Worm (Caenorhabditis elegans) whole organism, late embryonic: ENCODE data around the gene nth-1.

ENCODE experiments used
- C38D4.7 ChIP-seq: fragments of 200-800 bp; sonication (Bioruptor generic); optimal IDR thresholded peaks from 2 replicates; lab custom pipeline; 2018; ENCODE audit warnings: mild to moderate bottlenecking, missing genetic modification characterization, moderate library complexity, missing compliant biosample characterization
- F13H6.1 ChIP-seq: sonication (generic microtip); optimal IDR thresholded peaks from 2 replicates; lab custom pipeline; 2016; ENCODE audit warnings: missing genetic modification characterization, missing compliant biosample characterization
- K02D7.2 ChIP-seq: sonication (generic microtip); optimal IDR thresholded peaks from 2 replicates; lab custom pipeline; 2017; ENCODE audit warnings: mild to moderate bottlenecking, missing genetic modification characterization, missing compliant biosample characterization
- K09A11.1 ChIP-seq: sonication (generic microtip); optimal IDR thresholded peaks from 2 replicates; lab custom pipeline; 2017; ENCODE audit warnings: antibody characterized with exemption, mild to moderate bottlenecking, missing genetic modification characterization, missing compliant biosample characterization; ENCODE audit not compliant: insufficient read depth
- T23F11.4 ChIP-seq: fragments of 200-800 bp; sonication (Bioruptor generic); optimal IDR thresholded peaks from 2 replicates; lab custom pipeline; 2018; ENCODE audit warnings: mild to moderate bottlenecking, missing genetic modification characterization, missing compliant biosample characterization
- Y22D7AL.16 ChIP-seq: sonication (generic microtip); optimal IDR thresholded peaks from 2 replicates; lab custom pipeline; 2016; ENCODE audit warnings: missing genetic modification characterization, missing compliant biosample characterization
- ahr-1 ChIP-seq: sonication (generic microtip); optimal IDR thresholded peaks from 2 replicates; lab custom pipeline; 2016; ENCODE audit warnings: missing genetic modification characterization, missing compliant biosample characterization
- ceh-14 ChIP-seq: sonication (generic microtip); optimal IDR thresholded peaks from 2 replicates; lab custom pipeline; 2016; ENCODE audit warnings: missing genotype, missing genetic modification characterization, missing compliant biosample characterization
- ceh-18 ChIP-seq: sonication (generic microtip); optimal IDR thresholded peaks from 2 replicates; lab custom pipeline; 2016; ENCODE audit warnings: missing genetic modification characterization, missing compliant biosample characterization
- ceh-19 ChIP-seq: fragments of 200-800 bp; sonication (Bioruptor generic); optimal IDR thresholded peaks from 2 replicates; lab custom pipeline; 2018; ENCODE audit warnings: mild to moderate bottlenecking, missing genetic modification characterization, missing compliant biosample characterization
- ceh-2 ChIP-seq: sonication (generic microtip); optimal IDR thresholded peaks from 2 replicates; lab custom pipeline; 2016; ENCODE audit warnings: missing genotype, missing genetic modification characterization, missing compliant biosample characterization
- dmd-4 ChIP-seq: sonication (generic microtip); optimal IDR thresholded peaks from 2 replicates; lab custom pipeline; 2016; ENCODE audit warnings: borderline replicate concordance, missing genetic modification characterization, missing compliant biosample characterization
- dve-1 ChIP-seq: sonication (generic microtip); optimal IDR thresholded peaks from 2 replicates; lab custom pipeline; 2017; ENCODE audit warnings: antibody characterized with exemption, mild to moderate bottlenecking, missing genetic modification characterization, missing compliant biosample characterization
- elt-4 ChIP-seq: sonication (generic microtip); optimal IDR thresholded peaks from 2 replicates; lab custom pipeline; 2016; ENCODE audit warnings: missing genetic modification characterization, missing compliant biosample characterization
- fkh-10 ChIP-seq: fragments of 150-350 bp; optimal IDR thresholded peaks from 2 replicates; lab custom pipeline; 2014; ENCODE audit warnings: missing biosample characterization, missing genetic modification reagents, missing genetic modification characterization
- gmeb-2 ChIP-seq: sonication (generic microtip); optimal IDR thresholded peaks from 2 replicates; lab custom pipeline; 2016; ENCODE audit warnings: missing genetic modification characterization, inconsistent platforms, missing compliant biosample characterization
- hlh-13 ChIP-seq: fragments of 200-800 bp; sonication (Bioruptor generic); optimal IDR thresholded peaks from 2 replicates; lab custom pipeline; 2018; ENCODE audit warnings: mild to moderate bottlenecking, missing genetic modification characterization, missing compliant biosample characterization
- lim-6 ChIP-seq: sonication (generic microtip); optimal IDR thresholded peaks from 2 replicates; lab custom pipeline; 2016; ENCODE audit warnings: missing genetic modification characterization, missing compliant biosample characterization
- lin-11 ChIP-seq: fragments of 200-800 bp; sonication (Bioruptor generic); optimal IDR thresholded peaks from 2 replicates; lab custom pipeline; 2018; ENCODE audit warnings: mild to moderate bottlenecking, missing genetic modification characterization, missing compliant biosample characterization
- nfya-1 ChIP-seq: sonication (generic microtip); optimal IDR thresholded peaks from 2 replicates; lab custom pipeline; 2017; ENCODE audit warnings: missing genetic modification characterization, mild to moderate bottlenecking, missing compliant biosample characterization, antibody characterized with exemption, moderate library complexity
- nhr-232 ChIP-seq: sonication (generic microtip); optimal IDR thresholded peaks from 2 replicates; lab custom pipeline; 2016; ENCODE audit warnings: missing genetic modification characterization, missing compliant biosample characterization
- npax-4 ChIP-seq: sonication (generic microtip); optimal IDR thresholded peaks from 2 replicates; lab custom pipeline; 2016; ENCODE audit warnings: missing genetic modification characterization, missing compliant biosample characterization
- odd-2 ChIP-seq: sonication (generic microtip); optimal IDR thresholded peaks from 2 replicates; lab custom pipeline; 2017; ENCODE audit warnings: antibody characterized with exemption, mild to moderate bottlenecking, missing genetic modification characterization, missing compliant biosample characterization
- pag-3 ChIP-seq: sonication (generic microtip); optimal IDR thresholded peaks from 2 replicates; lab custom pipeline; 2016; ENCODE audit warnings: missing compliant biosample characterization, missing genetic modification characterization, borderline replicate concordance
- pax-1 ChIP-seq: fragments of 150-350 bp; optimal IDR thresholded peaks from 2 replicates; lab custom pipeline; 2014; ENCODE audit warnings: missing biosample characterization, missing genetic modification characterization
- pha-2 ChIP-seq: sonication (generic microtip); optimal IDR thresholded peaks from 2 replicates; lab custom pipeline; 2017; ENCODE audit warnings: mild to moderate bottlenecking, missing genetic modification characterization, missing compliant biosample characterization
- pha-4 ChIP-seq: fragments of 150-350 bp; optimal IDR thresholded peaks from 2 replicates; lab custom pipeline; 2018; ENCODE audit warnings: missing biosample characterization, missing genetic modification reagents, missing genetic modification characterization
- ref-2 ChIP-seq: sonication (generic microtip); optimal IDR thresholded peaks from 2 replicates; lab custom pipeline; 2016; ENCODE audit warnings: missing genetic modification characterization, missing compliant biosample characterization
- sox-2 ChIP-seq: fragments of 200-800 bp; sonication (Bioruptor generic); IDR thresholded peaks from 2 replicates; pipeline ENCODE4 v1.3.6; 2022; ENCODE audit warnings: missing genetic modification reagents, missing genetic modification characterization, missing compliant biosample characterization
- tbx-2 ChIP-seq: sonication (generic microtip); optimal IDR thresholded peaks from 2 replicates; lab custom pipeline; 2016; ENCODE audit warnings: missing genetic modification characterization, missing compliant biosample characterization
- tbx-7 ChIP-seq: sonication (generic microtip); optimal IDR thresholded peaks from 2 replicates; lab custom pipeline; 2016; ENCODE audit warnings: missing genotype, missing genetic modification characterization, missing compliant biosample characterization
- ttx-3 ChIP-seq: sonication (generic microtip); optimal IDR thresholded peaks from 2 replicates; lab custom pipeline; 2016; ENCODE audit warnings: missing genetic modification reagents, missing genetic modification characterization, missing compliant biosample characterization
- unc-3 ChIP-seq, 2 experiments: fragments of 200-800 bp in 1 of 2; sonication (Bioruptor generic) in 1 of 2; sonication (generic microtip) in 1 of 2; conservative IDR thresholded peaks in 1 of 2; optimal IDR thresholded peaks in 1 of 2; 2 replicates each; pipeline versions ENCODE4 v1.3.6 to Lab custom; 2016 to 2022; ENCODE audit warnings: missing compliant biosample characterization in 2 of 2, missing genetic modification characterization in 2 of 2, missing genetic modification reagents in 1 of 2
- unc-55 ChIP-seq: sonication (generic microtip); optimal IDR thresholded peaks from 2 replicates; lab custom pipeline; 2017; ENCODE audit warnings: missing biosample characterization, missing genetic modification reagents, missing genetic modification characterization
- zip-5 ChIP-seq: sonication (generic microtip); optimal IDR thresholded peaks from 2 replicates; lab custom pipeline; 2016; ENCODE audit warnings: missing genetic modification characterization, missing compliant biosample characterization

nth-1 gene

ce11 chrIII:4313061-4313962 lies 19.3 kb upstream of the nth-1 start, which contains the start of the genes evl-14 and dcn-1 (continued):
- TF ChIP-seq hlh-13 (GFP tag; lab: Kevin White, UChicago), result no peak
- TF ChIP-seq ahr-1, result no peak
- TF ChIP-seq pha-2 (tag; lab: Kevin White, UChicago), result no peak
- peak; percentile 27 for TF ChIP-seq nfya-1 (tag; lab: Kevin White, UChicago)
- no peak for TF ChIP-seq ceh-14 (tag; lab: Kevin White, UChicago)
- TF ChIP-seq gmeb-2 (tag; lab: Kevin White, UChicago), result no peak
- TF ChIP-seq pha-4, result no peak
- TF ChIP-seq sox-2 (GFP tag; lab: Robert Waterston, UW), result no peak
- no peak for TF ChIP-seq npax-4 (tag; lab: Kevin White, UChicago)
- TF ChIP-seq elt-4 (tag; lab: Kevin White, UChicago), result no peak
- TF ChIP-seq ceh-18, result no peak
- TF ChIP-seq unc-3 (GFP tag; conservative IDR thresholded peaks at IDR 0.05; lab: Robert Waterston, UW), result no peak
- no peak for TF ChIP-seq unc-3 (tag; optimal IDR thresholded peaks at IDR 0.05; lab: Kevin White, UChicago)
- peak; percentile 58 for TF ChIP-seq unc-55
- no peak for TF ChIP-seq zip-5 (tag; lab: Kevin White, UChicago)
- no peak for TF ChIP-seq dmd-4 (tag; lab: Kevin White, UChicago)
- TF ChIP-seq lin-11 (tag; lab: Kevin White, UChicago), result no peak
- TF ChIP-seq K09A11.1 (tag; lab: Kevin White, UChicago), result no peak
- peak; percentile 15 for TF ChIP-seq tbx-2 (tag; lab: Kevin White, UChicago)
- no peak for TF ChIP-seq ceh-19 (GFP tag; lab: Kevin White, UChicago)
- no peak for TF ChIP-seq ttx-3 (tag; lab: Kevin White, UChicago)
- no peak for TF ChIP-seq ref-2 (tag; lab: Kevin White, UChicago)
- TF ChIP-seq fkh-10 (GFP tag; lab: Kevin White, UChicago), result no peak
- no peak for TF ChIP-seq odd-2
- TF ChIP-seq pax-1 (tag; lab: Kevin White, UChicago), result peak; percentile 67
- no peak for TF ChIP-seq C38D4.7
- no peak for TF ChIP-seq pag-3 (tag; lab: Kevin White, UChicago)
- no peak for TF ChIP-seq ceh-2 (tag; lab: Kevin White, UChicago)

DNA sequence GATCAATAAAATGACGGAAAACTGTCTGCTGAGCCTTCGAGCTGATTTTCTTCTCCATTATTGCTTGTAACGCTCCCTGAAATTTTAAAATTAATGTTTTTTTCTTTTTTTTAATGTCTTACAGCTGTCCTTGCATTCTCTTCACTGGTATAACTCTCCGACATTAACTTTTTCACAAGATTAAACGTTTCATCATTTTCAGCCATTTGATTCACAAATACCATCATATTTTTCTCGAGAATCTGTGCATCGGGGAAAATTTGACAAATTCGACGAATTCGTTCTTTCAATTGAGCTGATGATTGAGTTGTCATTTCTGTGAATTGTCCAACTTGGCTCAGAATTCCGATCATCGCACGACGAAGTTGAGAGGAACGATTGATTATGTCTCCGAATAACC lies 15.2 kb upstream of the nth-1 start:
- no peak for TF ChIP-seq zip-5 (tag; lab: Kevin White, UChicago)
- TF ChIP-seq Y22D7AL.16 (tag; lab: Kevin White, UChicago), result no peak
- no peak for TF ChIP-seq elt-4 (tag; lab: Kevin White, UChicago)
- TF ChIP-seq tbx-7 (tag; lab: Kevin White, UChicago), result no peak
- TF ChIP-seq ceh-14 (tag; lab: Kevin White, UChicago), result no peak
- TF ChIP-seq ceh-2 (tag; lab: Kevin White, UChicago), result no peak
- TF ChIP-seq fkh-10 (GFP tag; lab: Kevin White, UChicago), result no peak

DNA sequence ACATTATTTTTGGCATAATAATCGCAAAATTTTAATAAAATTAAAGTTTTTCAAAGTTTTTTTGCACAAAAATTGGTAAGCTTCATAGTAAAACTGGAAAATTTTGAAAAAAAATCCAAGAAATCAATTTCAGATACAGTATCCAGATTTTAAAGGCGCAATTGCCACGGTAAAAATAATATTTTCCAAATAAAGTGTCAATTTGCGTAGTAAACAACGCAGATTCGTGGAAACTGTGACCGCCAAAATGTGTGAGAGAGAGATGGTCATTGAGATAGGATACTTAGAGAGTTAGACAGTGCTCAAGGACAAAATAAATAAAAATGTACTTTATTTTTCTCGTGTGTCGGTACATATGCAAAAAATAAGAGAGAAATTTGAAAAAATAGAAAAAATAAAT lies 8.7 kb upstream of the nth-1 start:
- no peak for TF ChIP-seq T23F11.4 (GFP tag; lab: Kevin White, UChicago)
- no peak for TF ChIP-seq K09A11.1 (tag; lab: Kevin White, UChicago)
- TF ChIP-seq lim-6 (tag; lab: Kevin White, UChicago), result no peak
- no peak for TF ChIP-seq dve-1 (tag; lab: Kevin White, UChicago)
- TF ChIP-seq F13H6.1 (tag; lab: Kevin White, UChicago), result no peak
- no peak for TF ChIP-seq K02D7.2 (tag; lab: Kevin White, UChicago)
- no peak for TF ChIP-seq nhr-232 (tag; lab: Kevin White, UChicago)
